Worm (Caenorhabditis elegans) whole organism, L2 larva: Measurements from ENCODE around the gene F10G7.10.

Experiments used
- aly-2 ChIP-seq: fragments of 150-350 bp; optimal IDR thresholded peaks from 2 replicates; lab custom pipeline; 2014; ENCODE audit warnings: missing biosample characterization, missing genetic modification characterization
- ceh-16 ChIP-seq: fragments of 150-350 bp; optimal IDR thresholded peaks from 2 replicates; lab custom pipeline; 2014; ENCODE audit warnings: missing biosample characterization, missing genetic modification characterization
- ceh-82 ChIP-seq: fragments of 150-350 bp; optimal IDR thresholded peaks from 2 replicates; lab custom pipeline; 2014; ENCODE audit warnings: missing biosample characterization, missing genetic modification characterization
- crh-2 ChIP-seq: sonication (generic microtip); optimal IDR thresholded peaks from 2 replicates; lab custom pipeline; 2017; ENCODE audit warnings: missing biosample characterization, missing genetic modification characterization
- fos-1 ChIP-seq: fragments of 150-350 bp; optimal IDR thresholded peaks from 2 replicates; lab custom pipeline; 2014; ENCODE audit warnings: missing biosample characterization, missing genetic modification characterization
- mdl-1 ChIP-seq, 2 experiments: fragments of 150-350 bp in 1 of 2; sonication (generic microtip) in 1 of 2; optimal IDR thresholded peaks; 2 replicates each; lab custom pipeline; 2017; ENCODE audit warnings: missing biosample characterization in 2 of 2, missing genetic modification characterization in 2 of 2
- nhr-25 ChIP-seq: fragments of 150-350 bp; sonication (generic microtip); optimal IDR thresholded peaks from 3 replicates; lab custom pipeline; 2014; ENCODE audit warnings: missing biosample characterization, missing genetic modification characterization
- skn-1 ChIP-seq: sonication (generic microtip); optimal IDR thresholded peaks from 2 replicates; lab custom pipeline; 2017; ENCODE audit warnings: missing biosample characterization, missing genetic modification characterization
- ztf-11 ChIP-seq: sonication (generic microtip); optimal IDR thresholded peaks from 2 replicates; lab custom pipeline; 2017; ENCODE audit warnings: missing biosample characterization, missing genetic modification characterization

DNA sequence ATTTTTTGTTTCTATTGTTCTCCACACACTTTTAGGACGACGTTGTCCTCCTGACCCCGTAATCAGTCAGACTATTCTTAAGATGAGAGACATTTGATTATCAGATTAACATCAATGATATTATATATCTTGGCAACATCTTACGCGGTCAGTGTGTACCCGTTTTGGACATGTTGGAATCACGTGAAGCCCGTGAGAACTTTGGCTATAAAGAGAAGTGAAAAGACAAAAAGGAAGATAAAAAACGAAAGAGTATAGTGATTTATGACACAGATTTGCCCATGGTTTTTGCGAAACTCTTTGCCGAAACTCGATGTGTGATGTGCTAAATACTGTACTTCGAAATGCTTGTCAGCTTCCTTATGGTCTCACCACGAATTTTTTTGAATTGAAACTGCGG, 19.2 kb upstream of the F10G7.10 start:
- peak; percentile 44 for TF ChIP-seq crh-2 (tag; lab: Kevin White, UChicago)
- TF ChIP-seq ceh-16 (tag; lab: Kevin White, UChicago) = no peak
- TF ChIP-seq nhr-25 (tag; lab: Kevin White, UChicago) = peak; percentile 80
- no peak for TF ChIP-seq ceh-82
- no peak for TF ChIP-seq aly-2 (tag; lab: Kevin White, UChicago)
- TF ChIP-seq mdl-1 (tag; optimal IDR thresholded peaks at IDR 0.05; lab: Kevin White, UChicago) = peak in 1 of 2 experiments; percentile 2
- TF ChIP-seq skn-1 (tag; lab: Kevin White, UChicago) = no peak
- TF ChIP-seq ztf-11 = no peak
- peak; percentile 39 for TF ChIP-seq fos-1
